Worm (Caenorhabditis elegans) whole organism, late embryonic: ENCODE measurements around the gene Y59E9AL.4.
"Not testable (repeated sequence)": the region's sequence is repeated elsewhere in the genome, so short reads cannot be mapped to it uniquely, and the experiment has no call there.

Experiments used
- F13H6.1 ChIP-seq: sonication (generic microtip); optimal IDR thresholded peaks from 2 replicates; lab custom pipeline; 2016; ENCODE audit warnings: missing genetic modification characterization, missing compliant biosample characterization
- ahr-1 ChIP-seq: sonication (generic microtip); optimal IDR thresholded peaks from 2 replicates; lab custom pipeline; 2016; ENCODE audit warnings: missing genetic modification characterization, missing compliant biosample characterization
- ceh-18 ChIP-seq: sonication (generic microtip); optimal IDR thresholded peaks from 2 replicates; lab custom pipeline; 2016; ENCODE audit warnings: missing genetic modification characterization, missing compliant biosample characterization
- ceh-22 ChIP-seq: sonication (generic microtip); optimal IDR thresholded peaks from 2 replicates; lab custom pipeline; 2017; ENCODE audit warnings: missing biosample characterization, missing genetic modification characterization
- ceh-24 ChIP-seq: sonication (generic microtip); optimal IDR thresholded peaks from 2 replicates; lab custom pipeline; 2016; ENCODE audit warnings: mild to moderate bottlenecking, missing genetic modification characterization, missing compliant biosample characterization
- ceh-30 ChIP-seq: fragments of 150-350 bp; optimal IDR thresholded peaks from 2 replicates; lab custom pipeline; 2014; ENCODE audit warnings: missing biosample characterization, missing genetic modification characterization
- ceh-34 ChIP-seq: sonication (generic microtip); optimal IDR thresholded peaks from 2 replicates; lab custom pipeline; 2016; ENCODE audit warnings: mild to moderate bottlenecking, missing genetic modification characterization, missing compliant biosample characterization
- ceh-6 ChIP-seq: fragments of 200-800 bp; sonication (Bioruptor generic); optimal IDR thresholded peaks from 2 replicates; lab custom pipeline; 2018; ENCODE audit warnings: mild to moderate bottlenecking, missing genetic modification characterization, missing compliant biosample characterization
- dve-1 ChIP-seq: sonication (generic microtip); optimal IDR thresholded peaks from 2 replicates; lab custom pipeline; 2017; ENCODE audit warnings: antibody characterized with exemption, mild to moderate bottlenecking, missing genetic modification characterization, missing compliant biosample characterization
- elt-4 ChIP-seq: sonication (generic microtip); optimal IDR thresholded peaks from 2 replicates; lab custom pipeline; 2016; ENCODE audit warnings: missing genetic modification characterization, missing compliant biosample characterization
- fax-1 ChIP-seq: sonication (generic microtip); optimal IDR thresholded peaks from 2 replicates; lab custom pipeline; 2016; ENCODE audit warnings: missing genotype, missing genetic modification characterization, missing compliant biosample characterization
- hlh-13 ChIP-seq: fragments of 200-800 bp; sonication (Bioruptor generic); optimal IDR thresholded peaks from 2 replicates; lab custom pipeline; 2018; ENCODE audit warnings: mild to moderate bottlenecking, missing genetic modification characterization, missing compliant biosample characterization
- nhr-11 ChIP-seq: fragments of 150-350 bp; optimal IDR thresholded peaks from 2 replicates; lab custom pipeline; 2014; ENCODE audit warnings: missing biosample characterization, missing genetic modification characterization
- npax-4 ChIP-seq: sonication (generic microtip); optimal IDR thresholded peaks from 2 replicates; lab custom pipeline; 2016; ENCODE audit warnings: missing genetic modification characterization, missing compliant biosample characterization
- odd-2 ChIP-seq: sonication (generic microtip); optimal IDR thresholded peaks from 2 replicates; lab custom pipeline; 2017; ENCODE audit warnings: antibody characterized with exemption, mild to moderate bottlenecking, missing genetic modification characterization, missing compliant biosample characterization
- pag-3 ChIP-seq: sonication (generic microtip); optimal IDR thresholded peaks from 2 replicates; lab custom pipeline; 2016; ENCODE audit warnings: missing compliant biosample characterization, missing genetic modification characterization, borderline replicate concordance
- pax-1 ChIP-seq: fragments of 150-350 bp; optimal IDR thresholded peaks from 2 replicates; lab custom pipeline; 2014; ENCODE audit warnings: missing biosample characterization, missing genetic modification characterization
- pha-2 ChIP-seq: sonication (generic microtip); optimal IDR thresholded peaks from 2 replicates; lab custom pipeline; 2017; ENCODE audit warnings: mild to moderate bottlenecking, missing genetic modification characterization, missing compliant biosample characterization
- pqm-1 ChIP-seq: sonication (generic microtip); optimal IDR thresholded peaks from 2 replicates; lab custom pipeline; 2016; ENCODE audit warnings: missing genetic modification characterization, missing compliant biosample characterization
- pros-1 ChIP-seq: fragments of 150-350 bp; optimal IDR thresholded peaks from 2 replicates; lab custom pipeline; 2014; ENCODE audit warnings: missing biosample characterization, missing genetic modification reagents, missing genetic modification characterization
- ref-2 ChIP-seq: sonication (generic microtip); optimal IDR thresholded peaks from 2 replicates; lab custom pipeline; 2016; ENCODE audit warnings: missing genetic modification characterization, missing compliant biosample characterization
- tbx-7 ChIP-seq: sonication (generic microtip); optimal IDR thresholded peaks from 2 replicates; lab custom pipeline; 2016; ENCODE audit warnings: missing genotype, missing genetic modification characterization, missing compliant biosample characterization

Y59E9AL.4 gene

ce11 chrIV:5166030-5166429 lies 49.0 kb downstream of the Y59E9AL.4 start, which contains the start of gene ptp-5.1:
TSS of gene ptp-5.1 (plus strand) at chrIV:5166330.
- TF ChIP-seq npax-4 (tag; lab: Kevin White, UChicago) (no peak), nhr-11 (tag; lab: Kevin White, UChicago) (no peak), pha-2 (tag; lab: Kevin White, UChicago) (no peak), pros-1 (no peak), pqm-1 (tag; lab: Kevin White, UChicago) (no peak), hlh-13 (GFP tag; lab: Kevin White, UChicago) (no peak), ceh-22 (tag; lab: Kevin White, UChicago) (no peak), dve-1 (tag; lab: Kevin White, UChicago) (no peak), ahr-1 (no peak), ceh-24 (no peak), pag-3 (tag; lab: Kevin White, UChicago) (no peak), F13H6.1 (tag; lab: Kevin White, UChicago) (no peak), fax-1 (tag; lab: Kevin White, UChicago) (no peak), elt-4 (tag; lab: Kevin White, UChicago) (no peak), ceh-6 (GFP tag; lab: Kevin White, UChicago) (no peak), tbx-7 (no peak), pax-1 (tag; lab: Kevin White, UChicago) (no peak)

- not testable (repeated sequence) for TF ChIP-seq ceh-18; pqm-1 (tag; lab: Kevin White, UChicago); ceh-34 (tag; lab: Kevin White, UChicago)
Measured at ce11 chrIV:5165626-5166025, 49.4 kb downstream of the Y59E9AL.4 start, which contains the start of gene nspd-6. TSS of gene nspd-6 (minus strand) at chrIV:5165726.

- TF ChIP-seq odd-2 (tag; lab: Kevin White, UChicago); ref-2 (tag; lab: Kevin White, UChicago); ceh-30: not testable (repeated sequence)
Measured at ce11 chrIV:5162941-5163340, 52.1 kb downstream of the Y59E9AL.4 start, which contains the start of the genes nspd-3 and C24D10.2. TSS of gene nspd-3 (minus strand) at chrIV:5163041. TSS of gene C24D10.2 (plus strand) at chrIV:5163339.
